Fruit fly (Drosophila melanogaster) whole organism, embryonic: ENCODE measurements around the gene Sf3b1.

ENCODE experiments used
- ATbp ChIP-seq: fragments of 200-800 bp; sonication (Bioruptor generic); optimal IDR thresholded peaks from 2 replicates; lab custom pipeline; 2017; ENCODE audit warnings: missing biosample characterization, mild to moderate bottlenecking, missing genetic modification characterization, missing genetic modification reagents
- Antp ChIP-seq: fragments of 200-800 bp; sonication (Bioruptor generic); optimal IDR thresholded peaks from 3 replicates; lab custom pipeline; 2016; ENCODE audit warnings: missing biosample characterization, missing genetic modification characterization
- Bteb2 ChIP-seq: fragments of 200-800 bp; sonication (Bioruptor generic); optimal IDR thresholded peaks from 2 replicates; lab custom pipeline; 2016; ENCODE audit warnings: missing biosample characterization, missing genetic modification characterization
- C15 ChIP-seq: fragments of 200-800 bp; sonication (Bioruptor generic); IDR thresholded peaks from 3 replicates; pipeline ENCODE4 v1.3.6; 2022; ENCODE audit warnings: missing biosample characterization, missing genetic modification characterization
- CG10654 ChIP-seq: fragments of 200-800 bp; sonication (Bioruptor generic); optimal IDR thresholded peaks from 2 replicates; lab custom pipeline; 2016; ENCODE audit warnings: missing biosample characterization, missing genetic modification characterization
- CG11696 ChIP-seq: fragments of 200-800 bp; sonication (Bioruptor generic); IDR thresholded peaks from 2 replicates; pipeline ENCODE4 v1.3.6; 2022; ENCODE audit warnings: missing biosample characterization, missing genetic modification characterization
- CG12769 ChIP-seq: fragments of 200-800 bp; sonication (Bioruptor generic); optimal IDR thresholded peaks from 2 replicates; lab custom pipeline; 2019; ENCODE audit warnings: missing biosample characterization, mild to moderate bottlenecking, missing genetic modification characterization, moderate library complexity
- CG13123 ChIP-seq: fragments of 200-800 bp; sonication (Bioruptor generic); optimal IDR thresholded peaks from 2 replicates; lab custom pipeline; 2016; ENCODE audit warnings: missing biosample characterization, missing genetic modification characterization
- CG14710 ChIP-seq: fragments of 200-800 bp; sonication (Bioruptor generic); optimal IDR thresholded peaks from 3 replicates; lab custom pipeline; 2019; ENCODE audit warnings: missing biosample characterization, mild to moderate bottlenecking, missing genetic modification characterization, moderate library complexity
- CG1529 ChIP-seq: fragments of 200-800 bp; sonication (Bioruptor generic); optimal IDR thresholded peaks from 3 replicates; lab custom pipeline; 2018; ENCODE audit warnings: missing biosample characterization, missing genetic modification characterization
- CG16863 ChIP-seq: fragments of 200-800 bp; sonication (Bioruptor generic); optimal IDR thresholded peaks from 3 replicates; lab custom pipeline; 2016; ENCODE audit warnings: missing biosample characterization, missing genetic modification characterization
- CG17361 ChIP-seq: fragments of 200-800 bp; sonication (Bioruptor generic); IDR thresholded peaks from 3 replicates; pipeline ENCODE4 v1.3.6; 2022; ENCODE audit warnings: missing biosample characterization, missing genetic modification characterization
- CG3163 ChIP-seq: fragments of 200-800 bp; sonication (Bioruptor generic); optimal IDR thresholded peaks from 3 replicates; lab custom pipeline; 2016; ENCODE audit warnings: missing biosample characterization, missing genetic modification characterization
- CG4360 ChIP-seq: fragments of 200-800 bp; sonication (Bioruptor generic); IDR thresholded peaks from 2 replicates; pipeline ENCODE4 v1.3.6; 2022; ENCODE audit warnings: missing biosample characterization, missing genetic modification characterization
- CG4404 ChIP-seq: fragments of 200-800 bp; sonication (Bioruptor generic); IDR thresholded peaks from 2 replicates; pipeline ENCODE4 v1.3.6; 2022; ENCODE audit warnings: missing biosample characterization, missing genetic modification characterization
- CG6175 ChIP-seq: fragments of 200-800 bp; sonication (Bioruptor generic); IDR thresholded peaks from 3 replicates; pipeline ENCODE4 v1.3.6; 2022; ENCODE audit warnings: missing biosample characterization, missing genetic modification characterization
- CG6254 ChIP-seq: fragments of 200-800 bp; sonication (Bioruptor generic); optimal IDR thresholded peaks from 3 replicates; lab custom pipeline; 2017; ENCODE audit warnings: mild to moderate bottlenecking, missing biosample characterization, missing genetic modification reagents, missing genetic modification characterization
- CG7556 ChIP-seq: fragments of 200-800 bp; sonication (Bioruptor generic); optimal IDR thresholded peaks from 2 replicates; lab custom pipeline; 2017; ENCODE audit warnings: missing biosample characterization, mild to moderate bottlenecking, missing genetic modification characterization
- CG7987 ChIP-seq: fragments of 200-800 bp; sonication (Bioruptor generic); optimal IDR thresholded peaks from 2 replicates; lab custom pipeline; 2018; ENCODE audit warnings: missing biosample characterization, mild to moderate bottlenecking, missing genetic modification characterization, moderate library complexity
- CG8089 ChIP-seq: fragments of 200-800 bp; sonication (Bioruptor generic); optimal IDR thresholded peaks from 3 replicates; lab custom pipeline; 2016; ENCODE audit warnings: missing biosample characterization, missing genetic modification characterization
- CG9727 ChIP-seq: fragments of 200-800 bp; sonication (Bioruptor generic); optimal IDR thresholded peaks from 3 replicates; lab custom pipeline; 2017; ENCODE audit warnings: missing biosample characterization, mild to moderate bottlenecking, missing genetic modification characterization
- CrebB ChIP-seq: fragments of 200-800 bp; sonication (Bioruptor generic); optimal IDR thresholded peaks from 3 replicates; lab custom pipeline; 2018; ENCODE audit warnings: missing biosample characterization, mild to moderate bottlenecking, missing genetic modification characterization
- D ChIP-seq, 2 experiments: fragments of 200-800 bp in 1 of 2; fragments of >200 bp in 1 of 2; sonication (Bioruptor generic) in 1 of 2; optimal IDR thresholded peaks; 2 replicates in 1 of 2; 3 replicates in 1 of 2; lab custom pipeline; 2017; ENCODE audit warnings: mild to moderate bottlenecking in 1 of 2, missing biosample characterization in 1 of 2, missing genetic modification characterization in 1 of 2, missing genetic modification reagents in 1 of 2
- Doc3 ChIP-seq: fragments of 200-800 bp; sonication (Bioruptor generic); IDR thresholded peaks from 3 replicates; pipeline ENCODE4 v1.3.6; 2022; ENCODE audit warnings: missing biosample characterization, missing genetic modification characterization; ENCODE audit not compliant: partially characterized antibody
- E2f2 ChIP-seq: fragments of 200-800 bp; sonication (Bioruptor generic); IDR thresholded peaks from 2 replicates; pipeline ENCODE4 v1.3.6; 2022; ENCODE audit warnings: missing biosample characterization, missing genetic modification characterization
- ERR ChIP-seq: fragments of 200-800 bp; sonication (Bioruptor generic); optimal IDR thresholded peaks from 2 replicates; lab custom pipeline; 2016; ENCODE audit warnings: missing biosample characterization, missing genetic modification characterization
- Jarid2 ChIP-seq: fragments of 200-800 bp; sonication (Bioruptor generic); optimal IDR thresholded peaks from 3 replicates; lab custom pipeline; 2017; ENCODE audit warnings: mild to moderate bottlenecking, missing biosample characterization, missing genetic modification reagents, missing genetic modification characterization
- Nf-YB ChIP-seq: fragments of 200-800 bp; sonication (Bioruptor generic); optimal IDR thresholded peaks from 3 replicates; lab custom pipeline; 2019; ENCODE audit warnings: missing biosample characterization, mild to moderate bottlenecking, missing genetic modification characterization, moderate library complexity
- Pdp1 ChIP-seq, 2 experiments: fragments of 200-800 bp; sonication (Bioruptor generic); optimal IDR thresholded peaks; 3 replicates each; lab custom pipeline; 2016; ENCODE audit warnings: missing biosample characterization in 2 of 2, missing genetic modification characterization in 2 of 2, mild to moderate bottlenecking in 1 of 2, moderate library complexity in 1 of 2
- Ravus ChIP-seq: fragments of 200-800 bp; sonication (Bioruptor generic); IDR thresholded peaks from 2 replicates; pipeline ENCODE4 v1.3.6; 2022; ENCODE audit warnings: missing biosample characterization, missing genetic modification characterization
- Rx ChIP-seq: fragments of 200-800 bp; sonication (Bioruptor generic); IDR thresholded peaks from 2 replicates; pipeline ENCODE4 v1.3.6; 2022; ENCODE audit warnings: missing biosample characterization, missing genetic modification characterization
- Spps ChIP-seq: fragments of 200-800 bp; sonication (Bioruptor generic); optimal IDR thresholded peaks from 2 replicates; lab custom pipeline; 2018; ENCODE audit warnings: missing biosample characterization, mild to moderate bottlenecking, missing genetic modification characterization
- TFAM ChIP-seq: fragments of 200-800 bp; sonication (Bioruptor generic); optimal IDR thresholded peaks from 2 replicates; lab custom pipeline; 2017; ENCODE audit warnings: missing biosample characterization, missing genetic modification characterization, inconsistent platforms
- Trl ChIP-seq, 3 experiments: fragments of >200 bp in 2 of 3; fragments of 200-800 bp in 1 of 3; sonication (Bioruptor generic) in 1 of 3; optimal IDR thresholded peaks; 2 replicates in 1 of 3; 3 replicates in 2 of 3; lab custom pipeline; 2016 to 2017; ENCODE audit warnings: missing biosample characterization in 1 of 3, missing genetic modification characterization in 1 of 3
- Vsx1 ChIP-seq: fragments of 200-800 bp; sonication (Bioruptor generic); optimal IDR thresholded peaks from 2 replicates; lab custom pipeline; 2017; ENCODE audit warnings: missing biosample characterization, mild to moderate bottlenecking, missing genetic modification characterization, missing genetic modification reagents
- Xbp1 ChIP-seq: fragments of 200-800 bp; sonication (Bioruptor generic); optimal IDR thresholded peaks from 3 replicates; lab custom pipeline; 2016; ENCODE audit warnings: missing biosample characterization, mild to moderate bottlenecking, missing genetic modification characterization
- ab ChIP-seq: fragments of 200-800 bp; sonication (Bioruptor generic); optimal IDR thresholded peaks from 2 replicates; lab custom pipeline; 2016; ENCODE audit warnings: missing biosample characterization, missing genetic modification characterization
- abd-A ChIP-seq: fragments of 200-800 bp; sonication (Bioruptor generic); optimal IDR thresholded peaks from 3 replicates; lab custom pipeline; 2019; ENCODE audit warnings: missing biosample characterization, mild to moderate bottlenecking, missing genetic modification characterization, moderate library complexity
- al ChIP-seq: fragments of 200-800 bp; sonication (Bioruptor generic); IDR thresholded peaks from 2 replicates; pipeline ENCODE4 v1.3.6; 2022; ENCODE audit warnings: missing biosample characterization, missing genetic modification characterization
- cas ChIP-seq: fragments of 200-800 bp; sonication (Bioruptor generic); IDR thresholded peaks from 2 replicates; pipeline ENCODE4 v1.3.6; 2022; ENCODE audit warnings: missing biosample characterization, missing genetic modification characterization
- cg ChIP-seq: fragments of 200-800 bp; sonication (Bioruptor generic); optimal IDR thresholded peaks from 3 replicates; lab custom pipeline; 2019; ENCODE audit warnings: missing biosample characterization, mild to moderate bottlenecking, missing genetic modification characterization, moderate library complexity
- inv ChIP-seq: fragments of 200-800 bp; sonication (Bioruptor generic); IDR thresholded peaks from 2 replicates; pipeline ENCODE4 v1.3.6; 2022; ENCODE audit warnings: missing biosample characterization, missing genetic modification characterization; ENCODE audit not compliant: partially characterized antibody
- klu ChIP-seq: fragments of 200-800 bp; sonication (Bioruptor generic); IDR thresholded peaks from 2 replicates; pipeline ENCODE4 v1.3.6; 2022; ENCODE audit warnings: missing biosample characterization, missing genetic modification characterization
- pb ChIP-seq: fragments of 200-800 bp; sonication (Bioruptor generic); optimal IDR thresholded peaks from 3 replicates; lab custom pipeline; 2016; ENCODE audit warnings: missing biosample characterization, missing genetic modification characterization
- pros ChIP-seq: fragments of 200-800 bp; sonication (Bioruptor generic); optimal IDR thresholded peaks from 3 replicates; lab custom pipeline; 2019; ENCODE audit warnings: missing biosample characterization, mild to moderate bottlenecking, missing genetic modification characterization, moderate library complexity
- rib ChIP-seq: fragments of 200-800 bp; sonication (Bioruptor generic); IDR thresholded peaks from 2 replicates; pipeline ENCODE4 v1.3.6; 2022; ENCODE audit warnings: missing biosample characterization, missing genetic modification characterization
- salm ChIP-seq: fragments of 200-800 bp; sonication (Bioruptor generic); optimal IDR thresholded peaks from 2 replicates; lab custom pipeline; 2018; ENCODE audit warnings: missing biosample characterization, mild to moderate bottlenecking, missing genetic modification characterization
- shn ChIP-seq: fragments of 200-800 bp; sonication (Bioruptor generic); optimal IDR thresholded peaks from 3 replicates; lab custom pipeline; 2016; ENCODE audit warnings: missing biosample characterization, missing genetic modification characterization
- vfl ChIP-seq: fragments of 200-800 bp; sonication (Bioruptor generic); optimal IDR thresholded peaks from 2 replicates; lab custom pipeline; 2016; ENCODE audit warnings: missing biosample characterization, missing genetic modification characterization
- vnd ChIP-seq: fragments of 200-800 bp; sonication (Bioruptor generic); IDR thresholded peaks from 3 replicates; pipeline ENCODE4 v1.3.6; 2022; ENCODE audit warnings: missing biosample characterization, missing genetic modification characterization; ENCODE audit not compliant: partially characterized antibody

Gene Sf3b1

dm6 chr2L:568030-568429 is at the start of gene Sf3b1, which contains the start of gene Nle (continued):
- TF ChIP-seq TFAM (GFP tag; lab: Kevin White, UChicago) (no peak), C15 (GFP tag; lab: Robert Waterston, UW) (no peak), E2f2 (GFP tag; lab: Robert Waterston, UW) (peak; percentile 57), CG16863 (GFP tag; lab: Kevin White, UChicago) (peak; percentile 27), CG17361 (GFP tag; lab: Robert Waterston, UW) (peak; percentile 63), rib (GFP tag; lab: Robert Waterston, UW) (no peak), CG10654 (GFP tag; lab: Kevin White, UChicago) (peak; percentile 50), Doc3 (GFP tag; lab: Robert Waterston, UW) (peak; percentile 97), Trl (optimal IDR thresholded peaks at IDR 0.05; lab: Kevin White, UChicago) (no peak), Trl (GFP tag; optimal IDR thresholded peaks at IDR 0.05; lab: Kevin White, UChicago) (peak; percentile 35), ab (no peak), CG12769 (no peak), Nf-YB (GFP tag; lab: Kevin White, UChicago) (peak; percentile 6), klu (GFP tag; lab: Robert Waterston, UW) (peak; percentile 15; the same call in 1 of the 2 replicates), CG6175 (GFP tag; lab: Robert Waterston, UW) (no peak), pb (no peak), salm (tag; lab: Kevin White, UChicago) (no peak), CG4360 (no peak), Jarid2 (GFP tag; lab: Kevin White, UChicago) (no peak), CG11696 (GFP tag; lab: Robert Waterston, UW) (no peak), CG7987 (GFP tag; lab: Kevin White, UChicago) (peak; percentile 53), Antp (GFP tag; lab: Kevin White, UChicago) (no peak), al (no peak), Pdp1 (GFP tag; optimal IDR thresholded peaks at IDR 0.05; lab: Kevin White, UChicago) (peak in 1 of 2 experiments; percentile 48), cas (GFP tag; lab: Robert Waterston, UW) (no peak), vfl (GFP tag; lab: Kevin White, UChicago) (peak; percentile 67), CG1529 (GFP tag; lab: Kevin White, UChicago) (no peak), CG9727 (GFP tag; lab: Kevin White, UChicago) (peak; percentile 18), shn (GFP tag; lab: Kevin White, UChicago) (peak; percentile 46), D (optimal IDR thresholded peaks at IDR 0.05; lab: Kevin White, UChicago) (no peak), D (GFP tag; optimal IDR thresholded peaks at IDR 0.05; lab: Kevin White, UChicago) (no peak), CG14710 (tag; lab: Kevin White, UChicago) (peak; percentile 87), ERR (GFP tag; lab: Kevin White, UChicago) (no peak), cg (GFP tag; lab: Kevin White, UChicago) (no peak), pros (GFP tag; lab: Kevin White, UChicago) (no peak), vnd (peak; percentile 95), abd-A (tag; lab: Kevin White, UChicago) (no peak), inv (GFP tag; lab: Robert Waterston, UW) (peak; percentile 95), CG4404 (GFP tag; lab: Robert Waterston, UW) (no peak; the same call in 1 of the 2 replicates), Bteb2 (GFP tag; lab: Kevin White, UChicago) (peak; percentile 0), CG7556 (GFP tag; lab: Kevin White, UChicago) (no peak), Rx (GFP tag; lab: Robert Waterston, UW) (no peak), ATbp (GFP tag; lab: Kevin White, UChicago) (no peak), Vsx1 (GFP tag; lab: Kevin White, UChicago) (no peak), CG13123 (GFP tag; lab: Kevin White, UChicago) (no peak), Xbp1 (GFP tag; lab: Kevin White, UChicago) (peak; percentile 74), CG8089 (GFP tag; lab: Kevin White, UChicago) (peak; percentile 5), CrebB (tag; lab: Kevin White, UChicago) (no peak), CG6254 (GFP tag; lab: Kevin White, UChicago) (no peak), CG3163 (GFP tag; lab: Kevin White, UChicago) (no peak), Spps (tag; lab: Kevin White, UChicago) (peak; percentile 31), Ravus (GFP tag; lab: Robert Waterston, UW) (no peak)
